Fruit fly (Drosophila melanogaster) whole organism, embryonic: ENCODE data around the gene CG32573.

Experiments used
- Antp ChIP-seq: fragments of 200-800 bp; sonication (Bioruptor generic); optimal IDR thresholded peaks from 3 replicates; lab custom pipeline; 2016; ENCODE audit warnings: missing biosample characterization, missing genetic modification characterization
- CG10209 ChIP-seq: fragments of 200-800 bp; sonication (Bioruptor generic); optimal IDR thresholded peaks from 3 replicates; lab custom pipeline; 2017; ENCODE audit warnings: missing biosample characterization, mild to moderate bottlenecking, missing genetic modification characterization, missing genetic modification reagents
- CG10321 ChIP-seq: fragments of 200-800 bp; sonication (Bioruptor generic); IDR thresholded peaks from 2 replicates; pipeline ENCODE4 v1.3.6; 2022; ENCODE audit warnings: missing biosample characterization, missing genetic modification characterization
- CG12391 ChIP-seq: fragments of 200-800 bp; sonication (Bioruptor generic); optimal IDR thresholded peaks from 3 replicates; lab custom pipeline; 2018; ENCODE audit warnings: missing biosample characterization, mild to moderate bottlenecking, missing genetic modification characterization, moderate library complexity
- CG14441 ChIP-seq: fragments of 200-800 bp; sonication (Bioruptor generic); IDR thresholded peaks from 2 replicates; pipeline ENCODE4 v1.3.6; 2022; ENCODE audit warnings: missing biosample characterization, missing genetic modification characterization
- CG15479 ChIP-seq: fragments of 200-800 bp; sonication (Bioruptor generic); optimal IDR thresholded peaks from 3 replicates; lab custom pipeline; 2019; ENCODE audit warnings: missing biosample characterization, mild to moderate bottlenecking, missing genetic modification characterization, moderate library complexity
- CG16863 ChIP-seq: fragments of 200-800 bp; sonication (Bioruptor generic); optimal IDR thresholded peaks from 3 replicates; lab custom pipeline; 2016; ENCODE audit warnings: missing biosample characterization, missing genetic modification characterization
- CG31441 ChIP-seq: fragments of 200-800 bp; sonication (Bioruptor generic); IDR thresholded peaks from 2 replicates; pipeline ENCODE4 v1.3.6; 2022; ENCODE audit warnings: missing biosample characterization, missing genetic modification characterization
- CG32772 ChIP-seq: fragments of 200-800 bp; sonication (Bioruptor generic); IDR thresholded peaks from 2 replicates; pipeline ENCODE4 v1.3.6; 2022; ENCODE audit warnings: missing biosample characterization, missing genetic modification characterization
- CG3281 ChIP-seq: fragments of 200-800 bp; sonication (Bioruptor generic); optimal IDR thresholded peaks from 3 replicates; lab custom pipeline; 2017; ENCODE audit warnings: missing biosample characterization, mild to moderate bottlenecking, missing genetic modification characterization
- CG34376 ChIP-seq: fragments of 200-800 bp; sonication (Bioruptor generic); optimal IDR thresholded peaks from 2 replicates; lab custom pipeline; 2018; ENCODE audit warnings: missing biosample characterization, mild to moderate bottlenecking, missing genetic modification characterization
- CG4282 ChIP-seq: fragments of 200-800 bp; sonication (Bioruptor generic); optimal IDR thresholded peaks from 2 replicates; lab custom pipeline; 2016; ENCODE audit warnings: missing biosample characterization, missing genetic modification characterization
- CG8388 ChIP-seq: fragments of 200-800 bp; sonication (Bioruptor generic); optimal IDR thresholded peaks from 2 replicates; lab custom pipeline; 2019; ENCODE audit warnings: missing biosample characterization, mild to moderate bottlenecking, missing genetic modification characterization, moderate library complexity
- CG8478 ChIP-seq: fragments of >200 bp; optimal IDR thresholded peaks from 2 replicates; lab custom pipeline; 2018
- CG9797 ChIP-seq: fragments of 200-800 bp; sonication (Bioruptor generic); optimal IDR thresholded peaks from 3 replicates; lab custom pipeline; 2018; ENCODE audit warnings: missing biosample characterization, mild to moderate bottlenecking, missing genetic modification characterization
- D ChIP-seq, 2 experiments: fragments of 200-800 bp in 1 of 2; fragments of >200 bp in 1 of 2; sonication (Bioruptor generic) in 1 of 2; optimal IDR thresholded peaks; 2 replicates in 1 of 2; 3 replicates in 1 of 2; lab custom pipeline; 2017; ENCODE audit warnings: mild to moderate bottlenecking in 1 of 2, missing biosample characterization in 1 of 2, missing genetic modification characterization in 1 of 2, missing genetic modification reagents in 1 of 2
- Doc2 ChIP-seq: fragments of 200-800 bp; sonication (Bioruptor generic); IDR thresholded peaks from 2 replicates; pipeline ENCODE4 v1.3.6; 2022; ENCODE audit warnings: missing biosample characterization, missing genetic modification characterization
- Gug ChIP-seq: fragments of 200-800 bp; sonication (Bioruptor generic); IDR thresholded peaks from 4 replicates; pipeline ENCODE4 v1.3.6; 2022; ENCODE audit warnings: missing biosample characterization, missing genetic modification characterization
- HHEX ChIP-seq: fragments of 200-800 bp; sonication (Bioruptor generic); optimal IDR thresholded peaks from 3 replicates; lab custom pipeline; 2017; ENCODE audit warnings: missing biosample characterization, mild to moderate bottlenecking, missing genetic modification characterization, missing genetic modification reagents
- HLH3B ChIP-seq: fragments of 200-800 bp; sonication (Bioruptor generic); IDR thresholded peaks from 2 replicates; pipeline ENCODE4 v1.3.6; 2022; ENCODE audit warnings: missing biosample characterization, missing genetic modification characterization
- Hr51 ChIP-seq, 2 experiments: fragments of 200-800 bp; sonication (Bioruptor generic); optimal IDR thresholded peaks; 2 replicates in 1 of 2; 3 replicates in 1 of 2; lab custom pipeline; 2016 to 2018; ENCODE audit warnings: missing biosample characterization in 2 of 2, missing genetic modification characterization in 2 of 2, mild to moderate bottlenecking in 1 of 2, moderate library complexity in 1 of 2
- MTF-1 ChIP-seq: fragments of 200-800 bp; sonication (Bioruptor generic); optimal IDR thresholded peaks from 2 replicates; lab custom pipeline; 2018; ENCODE audit warnings: missing biosample characterization, mild to moderate bottlenecking, missing genetic modification characterization, borderline replicate concordance
- ab ChIP-seq: fragments of 200-800 bp; sonication (Bioruptor generic); optimal IDR thresholded peaks from 2 replicates; lab custom pipeline; 2016; ENCODE audit warnings: missing biosample characterization, missing genetic modification characterization
- bcd ChIP-seq: fragments of 200-800 bp; sonication (Bioruptor generic); optimal IDR thresholded peaks from 2 replicates; lab custom pipeline; 2017; ENCODE audit warnings: missing biosample characterization, mild to moderate bottlenecking, missing genetic modification characterization
- br ChIP-seq: fragments of >200 bp; optimal IDR thresholded peaks from 2 replicates; lab custom pipeline; 2017
- bsh ChIP-seq, 2 experiments: fragments of 200-800 bp; sonication (Bioruptor generic); optimal IDR thresholded peaks; 2 replicates each; lab custom pipeline; 2017 to 2018; ENCODE audit warnings: mild to moderate bottlenecking in 2 of 2, missing biosample characterization in 2 of 2, missing genetic modification characterization in 2 of 2, moderate library complexity in 1 of 2
- btn ChIP-seq: fragments of 200-800 bp; sonication (Bioruptor generic); optimal IDR thresholded peaks from 2 replicates; lab custom pipeline; 2016; ENCODE audit warnings: missing biosample characterization, missing genetic modification characterization
- caup ChIP-seq: fragments of 200-800 bp; sonication (Bioruptor generic); optimal IDR thresholded peaks from 3 replicates; lab custom pipeline; 2017; ENCODE audit warnings: missing biosample characterization, mild to moderate bottlenecking, missing genetic modification characterization, moderate library complexity; ENCODE audit not compliant: severe bottlenecking
- ci ChIP-seq: fragments of 200-800 bp; sonication (Bioruptor generic); IDR thresholded peaks from 3 replicates; pipeline ENCODE4 v1.3.6; 2022; ENCODE audit warnings: missing biosample characterization, missing genetic modification characterization
- croc ChIP-seq: fragments of 200-800 bp; sonication (Bioruptor generic); conservative IDR thresholded peaks from 3 replicates; pipeline ENCODE4 v1.3.6; 2022; ENCODE audit warnings: missing biosample characterization, missing genetic modification characterization
- dmrt99B ChIP-seq: fragments of 200-800 bp; sonication (Bioruptor generic); optimal IDR thresholded peaks from 2 replicates; lab custom pipeline; 2018; ENCODE audit warnings: missing biosample characterization, mild to moderate bottlenecking, missing genetic modification characterization, moderate library complexity
- fru ChIP-seq: fragments of >200 bp; optimal IDR thresholded peaks from 2 replicates; lab custom pipeline; 2017
- fu2 ChIP-seq: fragments of 200-800 bp; sonication (Bioruptor generic); optimal IDR thresholded peaks from 2 replicates; lab custom pipeline; 2016; ENCODE audit warnings: missing biosample characterization, missing genetic modification characterization
- gce ChIP-seq: fragments of 200-800 bp; sonication (Bioruptor generic); IDR thresholded peaks from 3 replicates; pipeline ENCODE4 v1.3.6; 2022; ENCODE audit warnings: missing biosample characterization, missing genetic modification characterization
- gem ChIP-seq: fragments of 200-800 bp; sonication (Bioruptor generic); optimal IDR thresholded peaks from 2 replicates; lab custom pipeline; 2019; ENCODE audit warnings: missing biosample characterization, mild to moderate bottlenecking, missing genetic modification characterization, moderate library complexity
- gro ChIP-seq: fragments of 200-800 bp; sonication (Bioruptor generic); optimal IDR thresholded peaks from 2 replicates; lab custom pipeline; 2016; ENCODE audit warnings: missing biosample characterization, missing genetic modification characterization
- gt ChIP-seq: fragments of 200-800 bp; sonication (Bioruptor generic); IDR thresholded peaks from 2 replicates; pipeline ENCODE4 v1.3.6; 2022; ENCODE audit warnings: missing biosample characterization, missing genetic modification characterization
- hkb ChIP-seq, 2 experiments: fragments of 200-800 bp in 1 of 2; fragments of >200 bp in 1 of 2; sonication (Bioruptor generic) in 1 of 2; IDR thresholded peaks in 1 of 2; optimal IDR thresholded peaks in 1 of 2; 2 replicates each; pipeline versions ENCODE4 v1.3.6 to Lab custom; 2017 to 2022; ENCODE audit warnings: missing biosample characterization in 1 of 2, missing genetic modification characterization in 1 of 2
- jigr1 ChIP-seq: fragments of 200-800 bp; sonication (Bioruptor generic); IDR thresholded peaks from 3 replicates; pipeline ENCODE4 v1.3.6; 2022; ENCODE audit warnings: missing biosample characterization, missing genetic modification characterization
- ken ChIP-seq: fragments of 200-800 bp; sonication (Bioruptor generic); IDR thresholded peaks from 3 replicates; pipeline ENCODE4 v1.3.6; 2022; ENCODE audit warnings: missing biosample characterization, missing genetic modification characterization
- lola ChIP-seq, 3 experiments: fragments of >200 bp in 2 of 3; fragments of 200-800 bp in 1 of 3; sonication (Bioruptor generic) in 1 of 3; optimal IDR thresholded peaks; 2 replicates each; lab custom pipeline; 2017 to 2019; ENCODE audit warnings: missing biosample characterization in 3 of 3, missing genetic modification characterization in 3 of 3, mild to moderate bottlenecking in 1 of 3, moderate library complexity in 1 of 3
- odd ChIP-seq: fragments of 200-800 bp; sonication (Bioruptor generic); optimal IDR thresholded peaks from 2 replicates; lab custom pipeline; 2017; ENCODE audit warnings: missing biosample characterization, mild to moderate bottlenecking, missing genetic modification characterization
- pan ChIP-seq, 4 experiments: fragments of >200 bp in 3 of 4; fragments of 200-800 bp in 1 of 4; sonication (Bioruptor generic) in 1 of 4; optimal IDR thresholded peaks in 3 of 4; IDR thresholded peaks in 1 of 4; 2 replicates each; pipeline versions ENCODE4 v1.3.6 to Lab custom; 2017 to 2022; ENCODE audit warnings: missing biosample characterization in 2 of 4, missing genetic modification characterization in 2 of 4, mixed read lengths in 1 of 4
- pnt ChIP-seq: fragments of 200-800 bp; sonication (Bioruptor generic); optimal IDR thresholded peaks from 3 replicates; lab custom pipeline; 2016; ENCODE audit warnings: missing biosample characterization, missing genetic modification characterization
- prd ChIP-seq, 3 experiments: fragments of >200 bp in 2 of 3; fragments of 200-800 bp in 1 of 3; sonication (Bioruptor generic) in 1 of 3; optimal IDR thresholded peaks in 2 of 3; IDR thresholded peaks in 1 of 3; 2 replicates in 2 of 3; 3 replicates in 1 of 3; pipeline versions ENCODE4 v1.3.6 to Lab custom; 2017 to 2022; ENCODE audit warnings: missing biosample characterization in 1 of 3, missing genetic modification characterization in 1 of 3
- so ChIP-seq: fragments of 200-800 bp; sonication (Bioruptor generic); IDR thresholded peaks from 3 replicates; pipeline ENCODE4 v1.3.6; 2022; ENCODE audit warnings: missing biosample characterization, missing genetic modification characterization
- tin ChIP-seq: fragments of 200-800 bp; sonication (Bioruptor generic); optimal IDR thresholded peaks from 3 replicates; lab custom pipeline; 2016; ENCODE audit warnings: missing biosample characterization, missing genetic modification characterization
- tx ChIP-seq: fragments of 200-800 bp; sonication (Bioruptor generic); optimal IDR thresholded peaks from 2 replicates; lab custom pipeline; 2016; ENCODE audit warnings: missing biosample characterization, missing genetic modification characterization
- vvl ChIP-seq: fragments of 200-800 bp; sonication (Bioruptor generic); IDR thresholded peaks from 2 replicates; pipeline ENCODE4 v1.3.6; 2022; ENCODE audit warnings: missing biosample characterization, missing genetic modification characterization

Gene CG32573

dm6 chrX:16690499-16690898, 39.3 kb downstream of the CG32573 start (continued):
- TF ChIP-seq CG4282 (GFP tag; lab: Kevin White, UChicago) (no peak), gem (peak; percentile 46), CG14441 (GFP tag; lab: Robert Waterston, UW) (peak; percentile 54), jigr1 (no peak), prd (optimal IDR thresholded peaks at IDR 0.05; lab: Kevin White, UChicago) (no peak), prd (GFP tag; IDR thresholded peaks at IDR 0.05; lab: Robert Waterston, UW) (peak; percentile 33; the same call in 1 of the 3 replicates), vvl (GFP tag; lab: Robert Waterston, UW) (peak; percentile 40; the same call in 1 of the 2 replicates), CG32772 (peak; percentile 38; the same call in 1 of the 2 replicates), Doc2 (GFP tag; lab: Robert Waterston, UW) (no peak), pan (optimal IDR thresholded peaks at IDR 0.05; lab: Kevin White, UChicago) (no peak), pan (GFP tag; optimal IDR thresholded peaks at IDR 0.05 in 1 of 2, IDR thresholded peaks at IDR 0.05 in 1 of 2) (peak in 1 of 2 experiments; percentile 21), MTF-1 (no peak), CG10209 (GFP tag; lab: Kevin White, UChicago) (no peak), CG8388 (GFP tag; lab: Kevin White, UChicago) (peak; percentile 8), croc (GFP tag; lab: Robert Waterston, UW) (peak; percentile 16; the same call in 1 of the 3 replicates), dmrt99B (tag; lab: Kevin White, UChicago) (peak; percentile 27), D (optimal IDR thresholded peaks at IDR 0.05; lab: Kevin White, UChicago) (no peak), D (GFP tag; optimal IDR thresholded peaks at IDR 0.05; lab: Kevin White, UChicago) (peak; percentile 24), tin (no peak), so (GFP tag; lab: Robert Waterston, UW) (0 out of 3 replicates have a peak, but pooled peaks have one; percentile 38), HLH3B (peak; percentile 44; the same call in 1 of the 2 replicates), fu2 (GFP tag; lab: Kevin White, UChicago) (no peak), Antp (GFP tag; lab: Kevin White, UChicago) (peak; percentile 9), ken (peak; percentile 58; the same call in 1 of the 3 replicates), ci (peak; percentile 57; the same call in 1 of the 3 replicates), ab (no peak), CG31441 (GFP tag; lab: Robert Waterston, UW) (peak; percentile 13; the same call in 1 of the 2 replicates), hkb (optimal IDR thresholded peaks at IDR 0.05; lab: Kevin White, UChicago) (no peak), hkb (GFP tag; IDR thresholded peaks at IDR 0.05; lab: Robert Waterston, UW) (0 out of 2 replicates have a peak, but pooled peaks have one; percentile 9), pnt (peak; percentile 7), fru (lab: Kevin White, UChicago) (no peak), bsh (GFP tag; optimal IDR thresholded peaks at IDR 0.05; lab: Kevin White, UChicago) (peak; percentile 18 to 59), CG15479 (no peak)

- TF ChIP-seq gt (GFP tag; lab: Robert Waterston, UW) = peak; percentile 24; the same call in 1 of the 2 replicates
- TF ChIP-seq btn (GFP tag; lab: Kevin White, UChicago) = peak; percentile 81
- peak; percentile 75 for TF ChIP-seq HHEX (GFP tag; lab: Kevin White, UChicago)
- peak; percentile 89 for TF ChIP-seq dmrt99B (tag; lab: Kevin White, UChicago)
- no peak for TF ChIP-seq CG9797
- TF ChIP-seq CG8478 = no peak
- peak; percentile 78 for TF ChIP-seq bcd (GFP tag; lab: Kevin White, UChicago)
- TF ChIP-seq CG12391 (tag; lab: Kevin White, UChicago) = peak; percentile 87
- TF ChIP-seq CG10321 (GFP tag; lab: Robert Waterston, UW) = peak; percentile 55; the same call in 1 of the 2 replicates
- TF ChIP-seq caup = peak; percentile 77
- no peak for TF ChIP-seq br (lab: Kevin White, UChicago)
- TF ChIP-seq gce (GFP tag; lab: Robert Waterston, UW) = peak; percentile 92
- TF ChIP-seq CG3281 (GFP tag; lab: Kevin White, UChicago) = peak; percentile 52
- peak; percentile 83 for TF ChIP-seq croc (GFP tag; lab: Robert Waterston, UW)
- TF ChIP-seq CG34376 (GFP tag; lab: Kevin White, UChicago) = no peak
- peak; percentile 88 for TF ChIP-seq CG16863 (GFP tag; lab: Kevin White, UChicago)
- peak; percentile 85 for TF ChIP-seq Gug (GFP tag; lab: Robert Waterston, UW)
- TF ChIP-seq tx (GFP tag; lab: Kevin White, UChicago) = peak; percentile 78
- TF ChIP-seq odd (GFP tag; lab: Kevin White, UChicago) = peak; percentile 62
- TF ChIP-seq gro = peak; percentile 32
- TF ChIP-seq Hr51 (GFP tag; optimal IDR thresholded peaks at IDR 0.05; lab: Kevin White, UChicago) = peak; percentile 58 to 83
- TF ChIP-seq lola (GFP tag; optimal IDR thresholded peaks at IDR 0.05; lab: Kevin White, UChicago) = peak in 1 of 3 experiments; percentile 81
Observed at dm6 chrX:16691440-16691839, 40.3 kb downstream of the CG32573 start.
